Worm (Caenorhabditis elegans) whole organism, midembryonic: ENCODE data around the gene sfxn-1.5.
"Not testable (repeated sequence)": the region's sequence is repeated elsewhere in the genome, so short reads cannot be mapped to it uniquely, and the experiment has no call there.

ENCODE experiments used
- T22C8.4 ChIP-seq: fragments of 200-800 bp; sonication (Bioruptor generic); IDR thresholded peaks from 2 replicates; pipeline ENCODE4 v1.3.6; 2022; ENCODE audit warnings: missing genetic modification characterization, missing compliant biosample characterization
- flt-1 ChIP-seq: fragments of 200-800 bp; sonication (Bioruptor generic); IDR thresholded peaks from 2 replicates; pipeline ENCODE4 v1.3.6; 2022; ENCODE audit warnings: missing genetic modification characterization, missing compliant biosample characterization
- klf-2 ChIP-seq: fragments of 200-800 bp; sonication (Bioruptor generic); conservative IDR thresholded peaks from 2 replicates; pipeline ENCODE4 v1.3.6; 2022; ENCODE audit warnings: missing genetic modification reagents, missing genetic modification characterization, missing compliant biosample characterization
- ref-1 ChIP-seq: fragments of 200-800 bp; sonication (Bioruptor generic); conservative IDR thresholded peaks from 2 replicates; pipeline ENCODE4 v1.3.6; 2022; ENCODE audit warnings: missing genetic modification reagents, missing genetic modification characterization, missing compliant biosample characterization
- tab-1 ChIP-seq: fragments of 200-800 bp; sonication (Bioruptor generic); IDR thresholded peaks from 2 replicates; pipeline ENCODE4 v1.3.6; 2022; ENCODE audit warnings: missing genetic modification characterization, missing compliant biosample characterization
- ztf-29 ChIP-seq: fragments of 200-800 bp; sonication (Bioruptor generic); IDR thresholded peaks from 2 replicates; pipeline ENCODE4 v1.3.6; 2022; ENCODE audit warnings: missing genetic modification reagents, missing genetic modification characterization, missing compliant biosample characterization

DNA sequence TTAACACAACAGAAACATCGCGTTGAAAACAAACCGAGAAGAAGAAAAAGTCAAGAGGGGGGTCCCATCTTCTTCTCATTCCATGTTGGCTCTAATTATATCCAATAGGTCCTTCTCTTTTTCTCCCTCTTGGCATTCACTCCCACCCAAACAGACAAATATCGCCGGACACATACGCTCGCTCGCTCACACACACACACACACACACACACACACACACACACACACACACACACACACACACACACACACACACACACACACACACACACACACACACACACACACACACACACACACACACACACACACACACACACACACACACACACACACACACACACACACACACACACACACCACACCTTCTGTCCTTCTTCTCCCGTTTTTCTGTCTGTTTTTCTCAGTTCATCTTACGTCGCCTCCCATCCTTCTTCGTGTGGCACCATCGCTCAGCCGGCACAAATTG is 17.7 kb downstream of the sfxn-1.5 start, which contains the start of gene sto-4:
- not testable (repeated sequence) for TF ChIP-seq ref-1; T22C8.4 (GFP tag; lab: Robert Waterston, UW); ztf-29; tab-1 (GFP tag; lab: Robert Waterston, UW)
- TF ChIP-seq klf-2 (GFP tag; lab: Robert Waterston, UW) (0 out of 2 replicates have a peak, but pooled peaks have one; percentile 31), flt-1 (GFP tag; lab: Robert Waterston, UW) (peak; percentile 72; the same call in 1 of the 2 replicates)
